Worm (Caenorhabditis elegans) whole organism, L4 larva: ENCODE measurements around the gene his-48.
"Not testable (repeated sequence)": the region's sequence is repeated elsewhere in the genome, so short reads cannot be mapped to it uniquely, and the experiment has no call there.

Experiments used
- Y75B8A.6 ChIP-seq: fragments of 200-800 bp; sonication (Bioruptor generic); IDR thresholded peaks from 2 replicates; pipeline ENCODE4 v1.3.6; 2022; ENCODE audit warnings: missing genetic modification reagents, missing genetic modification characterization, missing compliant biosample characterization
- ceh-28 ChIP-seq: fragments of 150-350 bp; optimal IDR thresholded peaks from 2 replicates; lab custom pipeline; 2014; ENCODE audit warnings: missing biosample characterization, missing genetic modification reagents, missing genetic modification characterization
- daf-12 ChIP-seq: fragments of 150-350 bp; optimal IDR thresholded peaks from 2 replicates; lab custom pipeline; 2014; ENCODE audit warnings: missing biosample characterization, missing genetic modification reagents, missing genetic modification characterization
- nhr-11 ChIP-seq: fragments of 150-350 bp; optimal IDR thresholded peaks from 2 replicates; lab custom pipeline; 2014; ENCODE audit warnings: missing biosample characterization, missing genetic modification characterization

ce11 chrIV:11337560-11337959 is 13.0 kb downstream of the his-48 start:
- not testable (repeated sequence) for TF ChIP-seq daf-12 (tag; lab: Kevin White, UChicago); nhr-11 (tag; lab: Kevin White, UChicago); ceh-28 (tag; lab: Kevin White, UChicago); Y75B8A.6
